Fruit fly (Drosophila melanogaster) whole organism: ENCODE measurements around the gene Jon74E.
A peak's percentile ranks its signal among the peaks of the same experiment; 100 is the strongest.

Experiments used
- CG8478 ChIP-seq: fragments of >200 bp; optimal IDR thresholded peaks from 2 replicates; lab custom pipeline; 2018; ENCODE audit warnings: inconsistent platforms
- Dll ChIP-seq: fragments of >200 bp; optimal IDR thresholded peaks from 2 replicates; lab custom pipeline; 2017
- EcR ChIP-seq, 2 experiments: fragments of >200 bp; optimal IDR thresholded peaks; 2 replicates each; lab custom pipeline; 2017; ENCODE audit warnings: missing biosample characterization in 2 of 2, missing genetic modification characterization in 2 of 2, missing genetic modification reagents in 2 of 2
- pan ChIP-seq: fragments of >200 bp; optimal IDR thresholded peaks from 2 replicates; lab custom pipeline; 2017
- psq ChIP-seq: fragments of >200 bp; optimal IDR thresholded peaks from 2 replicates; lab custom pipeline; 2017
- usp ChIP-seq: fragments of >200 bp; optimal IDR thresholded peaks from 2 replicates; lab custom pipeline; 2017; ENCODE audit warnings: missing biosample characterization, missing genetic modification characterization, mixed read lengths

The Jon74E gene

dm6 chr3L:17568698-17569097 is 19.8 kb upstream of the Jon74E start:
- TF ChIP-seq EcR (GFP tag; optimal IDR thresholded peaks at IDR 0.05; lab: Kevin White, UChicago) (no peak), psq (no peak), Dll (no peak), CG8478 (no peak), pan (lab: Kevin White, UChicago) (no peak), usp (GFP tag; lab: Kevin White, UChicago) (no peak)

dm6 chr3L:17566335-17567242 is 17.7 kb upstream of the Jon74E start:
- no peak for TF ChIP-seq Dll
- TF ChIP-seq usp (GFP tag; lab: Kevin White, UChicago) = no peak
- no peak for TF ChIP-seq psq
- TF ChIP-seq CG8478 = no peak
- TF ChIP-seq pan (lab: Kevin White, UChicago) = no peak
- TF ChIP-seq EcR (GFP tag; optimal IDR thresholded peaks at IDR 0.05; lab: Kevin White, UChicago) = peak in 1 of 2 experiments; percentile 44

- TF ChIP-seq Dll (peak; percentile 99), usp (GFP tag; lab: Kevin White, UChicago) (no peak)
Measured at dm6 chr3L:17563536-17564257, 14.8 kb upstream of the Jon74E start.

- TF ChIP-seq usp (GFP tag; lab: Kevin White, UChicago) (no peak), CG8478 (no peak), Dll (no peak), psq (no peak), pan (lab: Kevin White, UChicago) (no peak), EcR (GFP tag; optimal IDR thresholded peaks at IDR 0.05; lab: Kevin White, UChicago) (no peak)
Measured at dm6 chr3L:17563133-17563532, 14.2 kb upstream of the Jon74E start.

- TF ChIP-seq CG8478 (no peak), EcR (GFP tag; optimal IDR thresholded peaks at IDR 0.05; lab: Kevin White, UChicago) (no peak), usp (GFP tag; lab: Kevin White, UChicago) (no peak), Dll (no peak), psq (no peak), pan (lab: Kevin White, UChicago) (no peak)
Measured at dm6 chr3L:17562263-17562662, 13.3 kb upstream of the Jon74E start.

- TF ChIP-seq CG8478 = peak; percentile 15
- no peak for TF ChIP-seq pan (lab: Kevin White, UChicago)
Measured at dm6 chr3L:17557215-17557904, 8.4 kb upstream of the Jon74E start, which contains the start of gene CycT. Gene CycT (minus strand): TSS chr3L:17557788.

- no peak for TF ChIP-seq EcR (GFP tag; optimal IDR thresholded peaks at IDR 0.05; lab: Kevin White, UChicago)
- no peak for TF ChIP-seq usp (GFP tag; lab: Kevin White, UChicago)
- TF ChIP-seq psq = no peak
- TF ChIP-seq pan (lab: Kevin White, UChicago) = no peak
- TF ChIP-seq Dll = no peak
- TF ChIP-seq CG8478 = no peak
Measured at dm6 chr3L:17555794-17556193, 6.9 kb upstream of the Jon74E start.

dm6 chr3L:17540004-17540403 is 8.9 kb downstream of the Jon74E start:
- no peak for TF ChIP-seq pan (lab: Kevin White, UChicago)
- no peak for TF ChIP-seq CG8478
- TF ChIP-seq EcR (GFP tag; optimal IDR thresholded peaks at IDR 0.05; lab: Kevin White, UChicago) = no peak

dm6 chr3L:17538907-17539306 is 10.0 kb downstream of the Jon74E start:
- no peak for TF ChIP-seq pan (lab: Kevin White, UChicago)
- no peak for TF ChIP-seq EcR (GFP tag; optimal IDR thresholded peaks at IDR 0.05; lab: Kevin White, UChicago)
- TF ChIP-seq psq = no peak
- TF ChIP-seq usp (GFP tag; lab: Kevin White, UChicago) = no peak
- TF ChIP-seq Dll = no peak

- TF ChIP-seq psq = no peak
- no peak for TF ChIP-seq Dll
- no peak for TF ChIP-seq usp (GFP tag; lab: Kevin White, UChicago)
- no peak for TF ChIP-seq pan (lab: Kevin White, UChicago)
- no peak for TF ChIP-seq EcR (GFP tag; optimal IDR thresholded peaks at IDR 0.05; lab: Kevin White, UChicago)
- no peak for TF ChIP-seq CG8478
Measured at dm6 chr3L:17538250-17538649, 10.7 kb downstream of the Jon74E start.

dm6 chr3L:17535768-17536167 is 13.2 kb downstream of the Jon74E start:
- TF ChIP-seq psq (no peak), EcR (GFP tag; optimal IDR thresholded peaks at IDR 0.05; lab: Kevin White, UChicago) (no peak), CG8478 (no peak), usp (GFP tag; lab: Kevin White, UChicago) (no peak), pan (lab: Kevin White, UChicago) (no peak), Dll (no peak)

- TF ChIP-seq Dll (no peak), EcR (GFP tag; optimal IDR thresholded peaks at IDR 0.05; lab: Kevin White, UChicago) (no peak), usp (GFP tag; lab: Kevin White, UChicago) (no peak), psq (no peak), pan (lab: Kevin White, UChicago) (no peak), CG8478 (no peak)
Measured at dm6 chr3L:17534396-17534795, 14.5 kb downstream of the Jon74E start.
